Fruit fly (Drosophila melanogaster): ENCODE data around the gene CG13760.

The CG13760 gene

dm6 chrX:2545328-2545758 lies 40.2 kb downstream of the CG13760 start, which contains the start of gene trol (continued):
- TF ChIP-seq CG12104 (GFP tag; optimal IDR thresholded peaks at IDR 0.05) (no peak), sd (tag; optimal IDR thresholded peaks at IDR 0.05) (peak; percentile 45), tio (GFP tag; optimal IDR thresholded peaks at IDR 0.05) (no peak), Nf-YC (tag; optimal IDR thresholded peaks at IDR 0.05) (peak; percentile 22), Deaf1 (tag; optimal IDR thresholded peaks at IDR 0.05) (peak; percentile 98), ci (GFP tag; IDR thresholded peaks at IDR 0.05) (peak; percentile 58; the same call in 1 of the 3 replicates), tup (GFP tag; optimal IDR thresholded peaks at IDR 0.05) (no peak), maf-S (GFP tag; optimal IDR thresholded peaks at IDR 0.05) (no peak), row (GFP tag; IDR thresholded peaks at IDR 0.05) (no peak), CG11504 (tag; optimal IDR thresholded peaks at IDR 0.05) (peak; percentile 28), CG8924 (tag; optimal IDR thresholded peaks at IDR 0.05) (no peak), CG8290 (GFP tag; optimal IDR thresholded peaks at IDR 0.05) (peak; percentile 6), CG8290 (tag; optimal IDR thresholded peaks at IDR 0.05) (peak in 1 of 2 experiments; percentile 38), D19B (GFP tag; optimal IDR thresholded peaks at IDR 0.05) (no peak), ara (GFP tag; IDR thresholded peaks at IDR 0.05) (no peak), Xrp1 (GFP tag; IDR thresholded peaks at IDR 0.05) (no peak), usp (GFP tag; optimal IDR thresholded peaks at IDR 0.05) (no peak), lov (optimal IDR thresholded peaks at IDR 0.05) (no peak), lov (GFP tag; IDR thresholded peaks at IDR 0.05) (0 out of 3 replicates have a peak, but pooled peaks have one; percentile 46), CG17612 (GFP tag; IDR thresholded peaks at IDR 0.05) (no peak), Nf-YB (GFP tag; optimal IDR thresholded peaks at IDR 0.05) (no peak), slou (GFP tag; optimal IDR thresholded peaks at IDR 0.05) (no peak), abd-A (tag; optimal IDR thresholded peaks at IDR 0.05) (peak; percentile 30), CG31224 (GFP tag; IDR thresholded peaks at IDR 0.05) (no peak), emc (GFP tag; optimal IDR thresholded peaks at IDR 0.05) (no peak), CG31365 (tag; optimal IDR thresholded peaks at IDR 0.05) (no peak), Lhr (GFP tag; optimal IDR thresholded peaks at IDR 0.05) (no peak), CG9437 (GFP tag; optimal IDR thresholded peaks at IDR 0.05) (no peak), ato (GFP tag; IDR thresholded peaks at IDR 0.05; ENCODE audit: partially characterized antibody) (no peak), Bgb (GFP tag; IDR thresholded peaks at IDR 0.05; ENCODE audit: partially characterized antibody) (0 out of 2 replicates have a peak, but pooled peaks have one; percentile 28), Rx (GFP tag; IDR thresholded peaks at IDR 0.05) (no peak), chm (GFP tag; IDR thresholded peaks at IDR 0.05) (no peak; the same call in 1 of the 2 replicates), Trl (optimal IDR thresholded peaks at IDR 0.05) (peak; percentile 62 to 74), Trl (GFP tag; optimal IDR thresholded peaks at IDR 0.05) (no peak), Ssrp (tag; optimal IDR thresholded peaks at IDR 0.05) (no peak), vvl (GFP tag; IDR thresholded peaks at IDR 0.05) (peak; percentile 48; the same call in 1 of the 2 replicates), NC2β (GFP tag; optimal IDR thresholded peaks at IDR 0.05) (no peak), CG2129 (GFP tag; IDR thresholded peaks at IDR 0.05; ENCODE audit: partially characterized antibody) (no peak), CG14965 (GFP tag; optimal IDR thresholded peaks at IDR 0.05; ENCODE audit: borderline replicate concordance) (no peak), HmgZ (tag; optimal IDR thresholded peaks at IDR 0.05) (no peak), slbo (GFP tag; IDR thresholded peaks at IDR 0.05) (no peak), zf30C (GFP tag; optimal IDR thresholded peaks at IDR 0.05) (no peak), CG34224 (GFP tag; IDR thresholded peaks at IDR 0.05; ENCODE audit: partially characterized antibody) (no peak), CG12769 (tag; optimal IDR thresholded peaks at IDR 0.05) (peak; percentile 82), HLH4C (GFP tag; IDR thresholded peaks at IDR 0.05; ENCODE audit: partially characterized antibody) (0 out of 3 replicates have a peak, but pooled peaks have one; percentile 24), CG15011 (GFP tag; optimal IDR thresholded peaks at IDR 0.05) (no peak), HLH54F (GFP tag; optimal IDR thresholded peaks at IDR 0.05) (no peak), Dll (GFP tag; IDR thresholded peaks at IDR 0.05; ENCODE audit: partially characterized antibody) (0 out of 4 replicates have a peak, but pooled peaks have one; percentile 31), CG9727 (GFP tag; optimal IDR thresholded peaks at IDR 0.05) (no peak), CG13624 (GFP tag; optimal IDR thresholded peaks at IDR 0.05) (no peak), CG4404 (GFP tag; IDR thresholded peaks at IDR 0.05) (no peak), H2.0 (GFP tag; IDR thresholded peaks at IDR 0.05) (no peak)

Measured in whole organism, embryonic.